Fruit fly (Drosophila melanogaster) whole organism, prepupa: ENCODE measurements around the gene Polr3A.

Source experiments
- CG16779 ChIP-seq: fragments of 200-800 bp; sonication (Bioruptor generic); optimal IDR thresholded peaks from 3 replicates; lab custom pipeline; 2017; ENCODE audit warnings: missing biosample characterization, mild to moderate bottlenecking, missing genetic modification characterization
- CG6276 ChIP-seq: fragments of 200-800 bp; sonication (Bioruptor generic); optimal IDR thresholded peaks from 2 replicates; lab custom pipeline; 2017; ENCODE audit warnings: missing biosample characterization, mild to moderate bottlenecking, missing genetic modification characterization

- no peak for TF ChIP-seq CG6276 (GFP tag; lab: Kevin White, UChicago)
- TF ChIP-seq CG16779 (tag; lab: Kevin White, UChicago) = no peak
These were observed 6.7 kb downstream of the Polr3A start, which contains the start of gene CG33172 for dm6 chrX:15769457-15769856.
